Worm (Caenorhabditis elegans) whole organism, L3 larva: Measurements from ENCODE around the gene spr-1.

Experiments
- ZK546.5 ChIP-seq: sonication (generic microtip); optimal IDR thresholded peaks from 2 replicates; lab custom pipeline; 2017; ENCODE audit warnings: missing biosample characterization, missing genetic modification characterization
- aly-2 ChIP-seq: fragments of 150-350 bp; optimal IDR thresholded peaks from 2 replicates; lab custom pipeline; 2014; ENCODE audit warnings: missing biosample characterization, missing genetic modification characterization
- ceh-16 ChIP-seq: sonication (generic microtip); optimal IDR thresholded peaks from 2 replicates; lab custom pipeline; 2017; ENCODE audit warnings: missing biosample characterization, missing genetic modification characterization
- daf-12 ChIP-seq: fragments of 150-350 bp; optimal IDR thresholded peaks from 2 replicates; lab custom pipeline; 2014; ENCODE audit warnings: missing biosample characterization, missing genetic modification reagents, missing genetic modification characterization
- egl-27 ChIP-seq: sonication (generic microtip); optimal IDR thresholded peaks from 4 replicates; lab custom pipeline; 2017; ENCODE audit warnings: missing biosample characterization, missing genetic modification reagents, missing genetic modification characterization
- egl-5 ChIP-seq: fragments of 150-350 bp; optimal IDR thresholded peaks from 2 replicates; lab custom pipeline; 2017; ENCODE audit warnings: missing biosample characterization, missing genetic modification reagents, missing genetic modification characterization, inconsistent platforms
- elt-1 ChIP-seq: fragments of 150-350 bp; optimal IDR thresholded peaks from 2 replicates; lab custom pipeline; 2014; ENCODE audit warnings: missing biosample characterization, missing genetic modification characterization
- elt-2 ChIP-seq: sonication (generic microtip); optimal IDR thresholded peaks from 2 replicates; lab custom pipeline; 2016; ENCODE audit warnings: missing genetic modification reagents, mild to moderate bottlenecking, missing genetic modification characterization, missing compliant biosample characterization
- elt-3 ChIP-seq, 3 experiments: fragments of 150-350 bp in 1 of 3; sonication (generic microtip) in 2 of 3; optimal IDR thresholded peaks; 2 replicates in 2 of 3; 4 replicates in 1 of 3; lab custom pipeline; 2014 to 2017; ENCODE audit warnings: missing biosample characterization in 3 of 3, missing genetic modification characterization in 3 of 3
- eor-1 ChIP-seq, 2 experiments: fragments of 150-350 bp; optimal IDR thresholded peaks; 2 replicates each; lab custom pipeline; 2014 to 2018; ENCODE audit warnings: missing biosample characterization in 2 of 2, missing genetic modification characterization in 2 of 2
- fkh-10 ChIP-seq: sonication (generic microtip); optimal IDR thresholded peaks from 2 replicates; lab custom pipeline; 2017; ENCODE audit warnings: missing biosample characterization, missing genetic modification reagents, missing genetic modification characterization
- fkh-2 ChIP-seq: fragments of 150-350 bp; optimal IDR thresholded peaks from 2 replicates; lab custom pipeline; 2014; ENCODE audit warnings: missing biosample characterization, missing genetic modification reagents, missing genetic modification characterization
- jun-1 ChIP-seq: fragments of 150-350 bp; optimal IDR thresholded peaks from 2 replicates; lab custom pipeline; 2014; ENCODE audit warnings: missing biosample characterization, missing genetic modification reagents, missing genetic modification characterization
- lin-15B ChIP-seq: fragments of 150-350 bp; optimal IDR thresholded peaks from 2 replicates; lab custom pipeline; 2014; ENCODE audit warnings: missing biosample characterization, missing genetic modification characterization
- lin-39 ChIP-seq: fragments of 150-350 bp; optimal IDR thresholded peaks from 2 replicates; lab custom pipeline; 2018; ENCODE audit warnings: missing biosample characterization, missing genetic modification reagents, missing genetic modification characterization
- lsy-12 ChIP-seq: sonication (generic microtip); optimal IDR thresholded peaks from 2 replicates; lab custom pipeline; 2016; ENCODE audit warnings: mild to moderate bottlenecking, missing genetic modification characterization, missing compliant biosample characterization
- mml-1 ChIP-seq: fragments of 150-350 bp; sonication (generic microtip); optimal IDR thresholded peaks from 3 replicates; lab custom pipeline; 2014; ENCODE audit warnings: missing biosample characterization, missing genetic modification characterization
- nfya-1 ChIP-seq: sonication (generic microtip); optimal IDR thresholded peaks from 2 replicates; lab custom pipeline; 2017; ENCODE audit warnings: missing genetic modification characterization, mild to moderate bottlenecking, missing compliant biosample characterization, antibody characterized with exemption, moderate library complexity; ENCODE audit not compliant: insufficient read depth
- nhr-11 ChIP-seq: fragments of 150-350 bp; optimal IDR thresholded peaks from 2 replicates; lab custom pipeline; 2014; ENCODE audit warnings: missing biosample characterization, missing genetic modification characterization
- nhr-12 ChIP-seq: fragments of 150-350 bp; optimal IDR thresholded peaks from 2 replicates; lab custom pipeline; 2014; ENCODE audit warnings: missing biosample characterization, missing genetic modification characterization
- nhr-25 ChIP-seq: sonication (generic microtip); optimal IDR thresholded peaks from 2 replicates; lab custom pipeline; 2017; ENCODE audit warnings: missing biosample characterization, missing genetic modification characterization
- nhr-43 ChIP-seq: sonication (generic microtip); optimal IDR thresholded peaks from 2 replicates; lab custom pipeline; 2016; ENCODE audit warnings: mild to moderate bottlenecking, missing genetic modification characterization, missing compliant biosample characterization; ENCODE audit not compliant: poor library complexity, severe bottlenecking
- nhr-67 ChIP-seq: fragments of 150-350 bp; optimal IDR thresholded peaks from 2 replicates; lab custom pipeline; 2014; ENCODE audit warnings: missing biosample characterization, missing genetic modification characterization
- nhr-76 ChIP-seq: fragments of 150-350 bp; sonication (generic microtip); optimal IDR thresholded peaks from 5 replicates; lab custom pipeline; 2014; ENCODE audit warnings: missing biosample characterization, missing genetic modification characterization
- pha-4 ChIP-seq: fragments of 150-350 bp; optimal IDR thresholded peaks from 2 replicates; lab custom pipeline; 2014; ENCODE audit warnings: missing biosample characterization, missing genetic modification reagents, missing genetic modification characterization
- pqm-1 ChIP-seq: fragments of 150-350 bp; optimal IDR thresholded peaks from 2 replicates; lab custom pipeline; 2017; ENCODE audit warnings: missing biosample characterization, missing genetic modification characterization, inconsistent platforms
- sea-2 ChIP-seq: fragments of 150-350 bp; sonication (generic microtip); optimal IDR thresholded peaks from 4 replicates; lab custom pipeline; 2014; ENCODE audit warnings: missing biosample characterization, missing genetic modification reagents, missing genetic modification characterization
- skn-1 ChIP-seq: fragments of 150-350 bp; optimal IDR thresholded peaks from 2 replicates; lab custom pipeline; 2014; ENCODE audit warnings: missing biosample characterization, missing genetic modification characterization
- tbx-2 ChIP-seq: sonication (generic microtip); optimal IDR thresholded peaks from 2 replicates; lab custom pipeline; 2016; ENCODE audit warnings: mild to moderate bottlenecking, missing genetic modification characterization, missing compliant biosample characterization
- unc-62 ChIP-seq: fragments of 150-350 bp; sonication (generic microtip); optimal IDR thresholded peaks from 4 replicates; lab custom pipeline; 2014; ENCODE audit warnings: missing biosample characterization, missing genetic modification reagents, missing genetic modification characterization
- ztf-11 ChIP-seq: fragments of 150-350 bp; optimal IDR thresholded peaks from 2 replicates; lab custom pipeline; 2014; ENCODE audit warnings: missing biosample characterization, missing genetic modification characterization
- ztf-4 ChIP-seq: fragments of 150-350 bp; optimal IDR thresholded peaks from 2 replicates; lab custom pipeline; 2014; ENCODE audit warnings: missing biosample characterization, missing genetic modification characterization

spr-1 gene

ce11 chrV:8114542-8114941 is 14.6 kb downstream of the spr-1 start:
- TF ChIP-seq daf-12 (tag; lab: Kevin White, UChicago): no peak
- no peak for TF ChIP-seq aly-2 (tag; lab: Kevin White, UChicago)
- no peak for TF ChIP-seq nhr-11 (tag; lab: Kevin White, UChicago)
- TF ChIP-seq fkh-10: no peak
- no peak for TF ChIP-seq nfya-1 (tag; lab: Kevin White, UChicago)
- no peak for TF ChIP-seq pqm-1 (tag; lab: Kevin White, UChicago)
- no peak for TF ChIP-seq unc-62 (GFP tag; lab: Kevin White, UChicago)
- no peak for TF ChIP-seq jun-1 (tag; lab: Kevin White, UChicago)

- TF ChIP-seq egl-27 (no peak), pha-4 (tag; lab: Kevin White, UChicago) (peak; percentile 70)
Observed at ce11 chrV:8110816-8111215, 18.3 kb downstream of the spr-1 start.

ce11 chrV:8108670-8109069 is 20.5 kb downstream of the spr-1 start, which contains the start of gene myo-5:
myo-5 (plus strand) TSS chrV:8108970.
- TF ChIP-seq elt-3 (tag; optimal IDR thresholded peaks at IDR 0.05; lab: Kevin White, UChicago) (no peak), eor-1 (tag; optimal IDR thresholded peaks at IDR 0.05; lab: Kevin White, UChicago) (no peak), skn-1 (no peak), nfya-1 (tag; lab: Kevin White, UChicago) (no peak)

- no peak for TF ChIP-seq pha-4 (tag; lab: Kevin White, UChicago)
- no peak for TF ChIP-seq tbx-2 (tag; lab: Kevin White, UChicago)
- TF ChIP-seq mml-1 (tag; lab: Kevin White, UChicago): no peak
- no peak for TF ChIP-seq lin-39 (tag; lab: Kevin White, UChicago)
- TF ChIP-seq elt-2 (tag; lab: Kevin White, UChicago): no peak
- TF ChIP-seq ztf-4 (tag; lab: Kevin White, UChicago): no peak
- no peak for TF ChIP-seq egl-5 (tag; lab: Kevin White, UChicago)
- TF ChIP-seq sea-2 (GFP tag; lab: Kevin White, UChicago): no peak
- TF ChIP-seq nhr-25 (tag; lab: Kevin White, UChicago): no peak
- no peak for TF ChIP-seq unc-62 (GFP tag; lab: Kevin White, UChicago)
- TF ChIP-seq nhr-12 (tag; lab: Kevin White, UChicago): no peak
- TF ChIP-seq ZK546.5 (tag; lab: Kevin White, UChicago): no peak
- TF ChIP-seq aly-2 (tag; lab: Kevin White, UChicago): no peak
- no peak for TF ChIP-seq lsy-12 (tag; lab: Kevin White, UChicago)
- no peak for TF ChIP-seq jun-1 (tag; lab: Kevin White, UChicago)
- TF ChIP-seq egl-27: no peak
- TF ChIP-seq lin-15B (tag; lab: Kevin White, UChicago): no peak
- TF ChIP-seq nhr-67 (tag; lab: Kevin White, UChicago): no peak
- TF ChIP-seq, all 47 proteins: peak for 0
Observed at ce11 chrV:8104473-8104872, 24.7 kb downstream of the spr-1 start, which contains the start of gene srlf-16. srlf-16 (plus strand) TSS chrV:8104773.

- TF ChIP-seq fkh-2: no peak
- no peak for TF ChIP-seq ztf-11 (tag; lab: Kevin White, UChicago)
- TF ChIP-seq nhr-43 (tag; lab: Kevin White, UChicago): no peak
- no peak for TF ChIP-seq ceh-16
- no peak for TF ChIP-seq unc-62 (GFP tag; lab: Kevin White, UChicago)
- no peak for TF ChIP-seq mml-1 (tag; lab: Kevin White, UChicago)
- TF ChIP-seq nhr-76: no peak
- no peak for TF ChIP-seq elt-1 (tag; lab: Kevin White, UChicago)
- no peak for TF ChIP-seq egl-5 (tag; lab: Kevin White, UChicago)
- TF ChIP-seq nhr-11 (tag; lab: Kevin White, UChicago): no peak
Observed at ce11 chrV:8102960-8103359, 26.2 kb downstream of the spr-1 start, which contains the start of gene str-90. str-90 (plus strand) TSS chrV:8103260.
